Fruit fly (Drosophila melanogaster) whole organism, embryonic: ENCODE data around the gene Best4.
A peak's percentile ranks its signal among the peaks of the same experiment; 100 is the strongest.

Experiments used
- ATbp ChIP-seq: fragments of 200-800 bp; sonication (Bioruptor generic); optimal IDR thresholded peaks from 2 replicates; lab custom pipeline; 2017; ENCODE audit warnings: missing biosample characterization, mild to moderate bottlenecking, missing genetic modification characterization, missing genetic modification reagents
- CG10431 ChIP-seq: fragments of 200-800 bp; sonication (Bioruptor generic); optimal IDR thresholded peaks from 3 replicates; lab custom pipeline; 2018; ENCODE audit warnings: missing biosample characterization, mild to moderate bottlenecking, missing genetic modification characterization
- CG11093 ChIP-seq: fragments of 200-800 bp; sonication (Bioruptor generic); IDR thresholded peaks from 3 replicates; pipeline ENCODE4 v1.3.6; 2022; ENCODE audit warnings: missing biosample characterization, missing genetic modification characterization
- CG11504 ChIP-seq: fragments of 200-800 bp; sonication (Bioruptor generic); optimal IDR thresholded peaks from 3 replicates; lab custom pipeline; 2019; ENCODE audit warnings: missing biosample characterization, mild to moderate bottlenecking, missing genetic modification characterization, moderate library complexity
- CG11695 ChIP-seq: fragments of 200-800 bp; sonication (Bioruptor generic); IDR thresholded peaks from 3 replicates; pipeline ENCODE4 v1.3.6; 2022; ENCODE audit warnings: missing biosample characterization, missing genetic modification characterization
- CG12071 ChIP-seq: fragments of 200-800 bp; sonication (Bioruptor generic); optimal IDR thresholded peaks from 3 replicates; lab custom pipeline; 2018; ENCODE audit warnings: missing biosample characterization, mild to moderate bottlenecking, missing genetic modification characterization
- CG12104 ChIP-seq: fragments of 200-800 bp; sonication (Bioruptor generic); optimal IDR thresholded peaks from 3 replicates; lab custom pipeline; 2016; ENCODE audit warnings: missing biosample characterization, missing genetic modification characterization
- CG13287 ChIP-seq: fragments of 200-800 bp; sonication (Bioruptor generic); IDR thresholded peaks from 2 replicates; pipeline ENCODE4 v1.3.6; 2022; ENCODE audit warnings: missing biosample characterization, missing genetic modification characterization; ENCODE audit not compliant: partially characterized antibody
- CG14710 ChIP-seq: fragments of 200-800 bp; sonication (Bioruptor generic); optimal IDR thresholded peaks from 3 replicates; lab custom pipeline; 2019; ENCODE audit warnings: missing biosample characterization, mild to moderate bottlenecking, missing genetic modification characterization, moderate library complexity
- CG15514 ChIP-seq: fragments of 200-800 bp; sonication (Bioruptor generic); optimal IDR thresholded peaks from 3 replicates; lab custom pipeline; 2017; ENCODE audit warnings: missing biosample characterization, missing genetic modification characterization, mild to moderate bottlenecking, moderate library complexity, missing genetic modification reagents
- CG15601 ChIP-seq: fragments of 200-800 bp; sonication (Bioruptor generic); optimal IDR thresholded peaks from 3 replicates; lab custom pipeline; 2019; ENCODE audit warnings: missing biosample characterization, mild to moderate bottlenecking, missing genetic modification characterization, moderate library complexity
- CG1603 ChIP-seq: fragments of 200-800 bp; sonication (Bioruptor generic); optimal IDR thresholded peaks from 2 replicates; lab custom pipeline; 2019; ENCODE audit warnings: missing biosample characterization, mild to moderate bottlenecking, missing genetic modification characterization, moderate library complexity
- CG16815 ChIP-seq: fragments of 200-800 bp; sonication (Bioruptor generic); optimal IDR thresholded peaks from 3 replicates; lab custom pipeline; 2017; ENCODE audit warnings: missing biosample characterization, mild to moderate bottlenecking, missing genetic modification characterization
- CG17385 ChIP-seq: fragments of 200-800 bp; sonication (Bioruptor generic); optimal IDR thresholded peaks from 3 replicates; lab custom pipeline; 2018; ENCODE audit warnings: missing biosample characterization, mild to moderate bottlenecking, missing genetic modification characterization
- CG17829 ChIP-seq: fragments of 200-800 bp; optimal IDR thresholded peaks from 2 replicates; lab custom pipeline; 2019; ENCODE audit warnings: missing biosample characterization, mild to moderate bottlenecking, missing genetic modification characterization, moderate library complexity
- CG17912 ChIP-seq: fragments of 200-800 bp; sonication (Bioruptor generic); optimal IDR thresholded peaks from 2 replicates; lab custom pipeline; 2018; ENCODE audit warnings: missing biosample characterization, mild to moderate bottlenecking, missing genetic modification characterization
- CG1792 ChIP-seq: fragments of 200-800 bp; sonication (Bioruptor generic); optimal IDR thresholded peaks from 2 replicates; lab custom pipeline; 2016; ENCODE audit warnings: missing biosample characterization, missing genetic modification characterization
- CG2875 ChIP-seq: fragments of 200-800 bp; sonication (Bioruptor generic); optimal IDR thresholded peaks from 2 replicates; lab custom pipeline; 2017; ENCODE audit warnings: missing biosample characterization, mild to moderate bottlenecking, missing genetic modification characterization, missing genetic modification reagents
- CG31441 ChIP-seq: fragments of 200-800 bp; sonication (Bioruptor generic); IDR thresholded peaks from 2 replicates; pipeline ENCODE4 v1.3.6; 2022; ENCODE audit warnings: missing biosample characterization, missing genetic modification characterization
- CG3726 ChIP-seq: fragments of 200-800 bp; sonication (Bioruptor generic); IDR thresholded peaks from 3 replicates; pipeline ENCODE4, ENCODE4 v1.3.6; 2022; ENCODE audit warnings: missing biosample characterization, missing genetic modification characterization
- CG4328 ChIP-seq: fragments of 200-800 bp; sonication (Bioruptor generic); optimal IDR thresholded peaks from 3 replicates; lab custom pipeline; 2017; ENCODE audit warnings: missing biosample characterization, missing genetic modification reagents, missing genetic modification characterization
- CG5245 ChIP-seq: fragments of 200-800 bp; sonication (Bioruptor generic); optimal IDR thresholded peaks from 3 replicates; lab custom pipeline; 2016; ENCODE audit warnings: missing biosample characterization, missing genetic modification characterization
- CG5953 ChIP-seq: fragments of 200-800 bp; sonication (Bioruptor generic); IDR thresholded peaks from 2 replicates; pipeline ENCODE4 v1.3.6; 2022; ENCODE audit warnings: missing biosample characterization, missing genetic modification characterization
- CG7556 ChIP-seq: fragments of 200-800 bp; sonication (Bioruptor generic); optimal IDR thresholded peaks from 2 replicates; lab custom pipeline; 2017; ENCODE audit warnings: missing biosample characterization, mild to moderate bottlenecking, missing genetic modification characterization
- CG7987 ChIP-seq: fragments of 200-800 bp; sonication (Bioruptor generic); optimal IDR thresholded peaks from 2 replicates; lab custom pipeline; 2018; ENCODE audit warnings: missing biosample characterization, mild to moderate bottlenecking, missing genetic modification characterization, moderate library complexity
- Chrac-16 ChIP-seq: fragments of 200-800 bp; sonication (Bioruptor generic); optimal IDR thresholded peaks from 3 replicates; lab custom pipeline; 2016; ENCODE audit warnings: missing biosample characterization, missing genetic modification characterization
- D ChIP-seq, 2 experiments: fragments of 200-800 bp in 1 of 2; fragments of >200 bp in 1 of 2; sonication (Bioruptor generic) in 1 of 2; optimal IDR thresholded peaks; 2 replicates in 1 of 2; 3 replicates in 1 of 2; lab custom pipeline; 2017; ENCODE audit warnings: mild to moderate bottlenecking in 1 of 2, missing biosample characterization in 1 of 2, missing genetic modification characterization in 1 of 2, missing genetic modification reagents in 1 of 2
- Hey ChIP-seq: fragments of 200-800 bp; sonication (Bioruptor generic); optimal IDR thresholded peaks from 3 replicates; lab custom pipeline; 2018; ENCODE audit warnings: missing biosample characterization, mild to moderate bottlenecking, missing genetic modification characterization
- Nf-YB ChIP-seq: fragments of 200-800 bp; sonication (Bioruptor generic); optimal IDR thresholded peaks from 3 replicates; lab custom pipeline; 2019; ENCODE audit warnings: missing biosample characterization, mild to moderate bottlenecking, missing genetic modification characterization, moderate library complexity
- NfI ChIP-seq: fragments of 200-800 bp; sonication (Bioruptor generic); optimal IDR thresholded peaks from 3 replicates; lab custom pipeline; 2018; ENCODE audit warnings: missing biosample characterization, mild to moderate bottlenecking, missing genetic modification characterization, moderate library complexity
- Oli ChIP-seq: fragments of 200-800 bp; sonication (Bioruptor generic); optimal IDR thresholded peaks from 2 replicates; lab custom pipeline; 2018; ENCODE audit warnings: missing biosample characterization, mild to moderate bottlenecking, missing genetic modification characterization, moderate library complexity
- Ptx1 ChIP-seq: fragments of 200-800 bp; sonication (Bioruptor generic); IDR thresholded peaks from 2 replicates; pipeline ENCODE4 v1.3.6; 2022; ENCODE audit warnings: missing biosample characterization, missing genetic modification characterization
- Vsx1 ChIP-seq: fragments of 200-800 bp; sonication (Bioruptor generic); optimal IDR thresholded peaks from 2 replicates; lab custom pipeline; 2017; ENCODE audit warnings: missing biosample characterization, mild to moderate bottlenecking, missing genetic modification characterization, missing genetic modification reagents
- az2 ChIP-seq: fragments of 200-800 bp; sonication (Bioruptor generic); optimal IDR thresholded peaks from 3 replicates; lab custom pipeline; 2016; ENCODE audit warnings: missing biosample characterization, missing genetic modification characterization
- danr ChIP-seq: fragments of 200-800 bp; sonication (Bioruptor generic); IDR thresholded peaks from 2 replicates; pipeline ENCODE4 v1.3.6; 2022; ENCODE audit warnings: missing biosample characterization, missing genetic modification characterization
- dysf ChIP-seq: fragments of 200-800 bp; sonication (Bioruptor generic); IDR thresholded peaks from 3 replicates; pipeline ENCODE4 v1.3.6; 2022; ENCODE audit warnings: missing biosample characterization, missing genetic modification characterization
- exex ChIP-seq: fragments of 200-800 bp; sonication (Bioruptor generic); optimal IDR thresholded peaks from 4 replicates; lab custom pipeline; 2018; ENCODE audit warnings: missing biosample characterization, mild to moderate bottlenecking, missing genetic modification characterization, moderate library complexity
- gcm ChIP-seq: fragments of 200-800 bp; sonication (Bioruptor generic); optimal IDR thresholded peaks from 2 replicates; lab custom pipeline; 2019; ENCODE audit warnings: missing biosample characterization, mild to moderate bottlenecking, missing genetic modification characterization, moderate library complexity
- grau ChIP-seq: fragments of 200-800 bp; optimal IDR thresholded peaks from 3 replicates; lab custom pipeline; 2019; ENCODE audit warnings: missing biosample characterization, mild to moderate bottlenecking, missing genetic modification characterization, moderate library complexity
- gsb-n ChIP-seq: fragments of 200-800 bp; sonication (Bioruptor generic); optimal IDR thresholded peaks from 3 replicates; lab custom pipeline; 2018; ENCODE audit warnings: missing biosample characterization, mild to moderate bottlenecking, missing genetic modification characterization
- h ChIP-seq: fragments of >200 bp; optimal IDR thresholded peaks from 2 replicates; lab custom pipeline; 2017
- lmd ChIP-seq: fragments of 200-800 bp; sonication (Bioruptor generic); IDR thresholded peaks from 2 replicates; pipeline ENCODE4 v1.3.6; 2022; ENCODE audit warnings: missing biosample characterization, missing genetic modification characterization
- mirr ChIP-seq: fragments of 200-800 bp; sonication (Bioruptor generic); optimal IDR thresholded peaks from 3 replicates; lab custom pipeline; 2018; ENCODE audit warnings: missing biosample characterization, mild to moderate bottlenecking, missing genetic modification characterization
- onecut ChIP-seq: fragments of 200-800 bp; sonication (Bioruptor generic); IDR thresholded peaks from 2 replicates; pipeline ENCODE4 v1.3.6; 2022; ENCODE audit warnings: missing biosample characterization, missing genetic modification characterization
- pzg ChIP-seq: fragments of 200-800 bp; sonication (Bioruptor generic); optimal IDR thresholded peaks from 3 replicates; lab custom pipeline; 2018; ENCODE audit warnings: missing biosample characterization, mild to moderate bottlenecking, missing genetic modification characterization, moderate library complexity
- salm ChIP-seq: fragments of 200-800 bp; sonication (Bioruptor generic); optimal IDR thresholded peaks from 2 replicates; lab custom pipeline; 2018; ENCODE audit warnings: missing biosample characterization, mild to moderate bottlenecking, missing genetic modification characterization
- sens ChIP-seq: fragments of 200-800 bp; sonication (Bioruptor generic); peaks from one replicate; lab custom pipeline; 2016; ENCODE audit warnings: missing biosample characterization, missing genetic modification characterization
- unpg ChIP-seq: fragments of 200-800 bp; sonication (Bioruptor generic); optimal IDR thresholded peaks from 3 replicates; lab custom pipeline; 2018; ENCODE audit warnings: missing biosample characterization, mild to moderate bottlenecking, missing genetic modification characterization, moderate library complexity

Gene Best4

dm6 chr3L:15260593-15260992 is 38.2 kb upstream of the Best4 start (continued):
- no peak for TF ChIP-seq CG7987

- no peak for TF ChIP-seq CG1792 (GFP tag; lab: Kevin White, UChicago)
- TF ChIP-seq Hey (tag; lab: Kevin White, UChicago) = no peak
- peak; percentile 55 for TF ChIP-seq CG7556 (GFP tag; lab: Kevin White, UChicago)
- TF ChIP-seq grau = peak; percentile 95
- no peak for TF ChIP-seq danr (GFP tag; lab: Robert Waterston, UW)
- peak; percentile 88 for TF ChIP-seq sens
- peak; percentile 57; the same call in 1 of the 2 replicates for TF ChIP-seq Ptx1 (GFP tag; lab: Robert Waterston, UW)
- peak; percentile 13 for TF ChIP-seq ATbp
- TF ChIP-seq CG10431 = peak; percentile 44
- TF ChIP-seq CG15514 = no peak
- peak; percentile 78 for TF ChIP-seq CG14710 (tag; lab: Kevin White, UChicago)
- TF ChIP-seq CG5953 (GFP tag; lab: Robert Waterston, UW) = 0 out of 2 replicates have a peak, but pooled peaks have one; percentile 42
- TF ChIP-seq CG2875 (GFP tag; lab: Kevin White, UChicago) = peak; percentile 31
- TF ChIP-seq CG3726 (GFP tag; lab: Robert Waterston, UW) = 0 out of 3 replicates have a peak, but pooled peaks have one; percentile 14
- TF ChIP-seq gcm (GFP tag; lab: Kevin White, UChicago) = peak; percentile 65
- no peak for TF ChIP-seq CG5245 (GFP tag; lab: Kevin White, UChicago)
- TF ChIP-seq CG11695 = 0 out of 3 replicates have a peak, but pooled peaks have one; percentile 32
- TF ChIP-seq exex (tag; lab: Kevin White, UChicago) = no peak
- peak; percentile 71; the same call in 2 of the 3 replicates for TF ChIP-seq CG11093
- TF ChIP-seq CG15601 (tag; lab: Kevin White, UChicago) = peak; percentile 84
- TF ChIP-seq az2 = peak; percentile 44
- TF ChIP-seq CG31441 (GFP tag; lab: Robert Waterston, UW) = peak; percentile 50
- TF ChIP-seq CG17829 (tag; lab: Kevin White, UChicago) = peak; percentile 64
- TF ChIP-seq Nf-YB = peak; percentile 52
- peak; percentile 61 for TF ChIP-seq Chrac-16
- TF ChIP-seq CG13287 = no peak
- peak; percentile 61 for TF ChIP-seq gsb-n
- peak; percentile 18 for TF ChIP-seq CG1603 (tag; lab: Kevin White, UChicago)
- TF ChIP-seq dysf (GFP tag; lab: Robert Waterston, UW) = peak; percentile 40; the same call in 1 of the 3 replicates
- TF ChIP-seq salm (tag; lab: Kevin White, UChicago) = no peak
- TF ChIP-seq CG17385 (GFP tag; lab: Kevin White, UChicago) = peak; percentile 63
- peak; percentile 35 for TF ChIP-seq CG12104
- TF ChIP-seq Vsx1 = peak; percentile 15
- peak; percentile 65 for TF ChIP-seq unpg (GFP tag; lab: Kevin White, UChicago)
- TF ChIP-seq lmd (GFP tag; lab: Robert Waterston, UW) = peak; percentile 48; the same call in 1 of the 2 replicates
- TF ChIP-seq NfI (GFP tag; lab: Kevin White, UChicago) = peak; percentile 46
- TF ChIP-seq CG16815 (GFP tag; lab: Kevin White, UChicago) = peak; percentile 67
- peak; percentile 52 for TF ChIP-seq onecut (GFP tag; lab: Robert Waterston, UW)
- TF ChIP-seq CG12071 (GFP tag; lab: Kevin White, UChicago) = no peak
- peak; percentile 67 for TF ChIP-seq Oli (tag; lab: Kevin White, UChicago)
- no peak for TF ChIP-seq D (optimal IDR thresholded peaks at IDR 0.05; lab: Kevin White, UChicago)
- TF ChIP-seq D (GFP tag; optimal IDR thresholded peaks at IDR 0.05; lab: Kevin White, UChicago) = peak; percentile 66
- TF ChIP-seq mirr = no peak
- TF ChIP-seq pzg (GFP tag; lab: Kevin White, UChicago) = no peak
- TF ChIP-seq CG17912 = no peak
- TF ChIP-seq CG4328 (GFP tag; lab: Kevin White, UChicago) = peak; percentile 6
- TF ChIP-seq h = no peak
- TF ChIP-seq CG11504 (tag; lab: Kevin White, UChicago) = peak; percentile 72
These were observed 37.7 kb upstream of the Best4 start for dm6 chr3L:15261067-15261506.
